Fruit fly (Drosophila melanogaster): ENCODE measurements around the gene Hex-A.
A peak's percentile ranks its signal among the peaks of the same experiment; 100 is the strongest.

Hex-A gene

DNA sequence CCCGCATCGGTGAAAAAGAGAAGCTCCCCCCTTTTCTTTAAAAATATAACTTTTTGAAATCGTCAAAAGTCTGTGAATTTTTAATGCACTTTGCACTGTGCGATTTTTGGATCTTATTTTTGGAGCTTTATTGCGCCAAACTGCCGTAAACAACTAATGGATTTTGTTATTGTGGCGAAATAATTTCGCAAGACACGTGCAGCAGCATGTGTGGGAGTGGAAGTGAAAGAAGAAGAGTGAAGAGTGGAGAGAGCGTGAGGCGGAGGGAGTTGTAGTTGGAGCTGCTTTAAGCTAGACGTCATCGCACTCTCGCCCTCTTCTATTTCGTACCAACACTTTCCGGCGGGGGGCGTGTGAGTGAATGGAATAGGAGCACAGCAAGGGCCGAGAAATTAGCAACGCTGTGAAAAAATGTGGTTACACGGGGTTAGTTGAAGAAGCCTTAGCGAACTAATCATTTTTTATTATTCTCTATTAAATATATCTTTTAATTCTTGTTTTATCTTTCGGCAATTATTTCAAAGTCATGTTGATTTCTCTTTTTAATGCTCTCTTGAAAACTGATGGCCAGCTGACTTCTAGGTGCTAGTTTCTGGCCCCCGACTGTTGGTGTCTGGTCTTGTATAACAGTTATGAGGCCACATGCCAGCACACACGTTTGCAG lies 1.9 kb upstream of the Hex-A start (continued):
- TF ChIP-seq Xrp1 (GFP tag; IDR thresholded peaks at IDR 0.05) (peak; percentile 95), otp (GFP tag; IDR thresholded peaks at IDR 0.05) (peak; percentile 87), CG11696 (GFP tag; IDR thresholded peaks at IDR 0.05) (peak; percentile 98), CG10979 (tag; optimal IDR thresholded peaks at IDR 0.05) (peak; percentile 93), bcd (GFP tag; optimal IDR thresholded peaks at IDR 0.05) (peak; percentile 95), Gsc (GFP tag; IDR thresholded peaks at IDR 0.05) (peak; percentile 65), CG10274 (GFP tag; optimal IDR thresholded peaks at IDR 0.05) (peak; percentile 87), eyg (GFP tag; optimal IDR thresholded peaks at IDR 0.05) (no peak), bigmax (GFP tag; optimal IDR thresholded peaks at IDR 0.05) (peak; percentile 12), ken (GFP tag; IDR thresholded peaks at IDR 0.05) (peak; percentile 81), CG9609 (GFP tag; optimal IDR thresholded peaks at IDR 0.05) (peak; percentile 62), Doc2 (GFP tag; IDR thresholded peaks at IDR 0.05) (peak; percentile 59; the same call in 1 of the 2 replicates), pum (GFP tag; optimal IDR thresholded peaks at IDR 0.05) (peak; percentile 46), Fer2 (tag; optimal IDR thresholded peaks at IDR 0.05) (peak; percentile 85), esg (GFP tag; conservative IDR thresholded peaks at IDR 0.05) (peak; percentile 91), B-H2 (GFP tag; optimal IDR thresholded peaks at IDR 0.05) (peak; percentile 90), CG12219 (GFP tag; optimal IDR thresholded peaks at IDR 0.05) (peak; percentile 94), pnt (GFP tag; optimal IDR thresholded peaks at IDR 0.05) (peak; percentile 61), aop (GFP tag; IDR thresholded peaks at IDR 0.05) (peak; percentile 51; the same call in 1 of the 2 replicates), pros (GFP tag; optimal IDR thresholded peaks at IDR 0.05) (no peak), Dbx (GFP tag; IDR thresholded peaks at IDR 0.05) (peak; percentile 92), NfI (GFP tag; optimal IDR thresholded peaks at IDR 0.05) (peak; percentile 93), CG9876 (GFP tag; optimal IDR thresholded peaks at IDR 0.05) (no peak), wek (GFP tag; optimal IDR thresholded peaks at IDR 0.05) (peak; percentile 72), CG7963 (GFP tag; IDR thresholded peaks at IDR 0.05; ENCODE audit: partially characterized antibody) (no peak), ato (GFP tag; IDR thresholded peaks at IDR 0.05; ENCODE audit: partially characterized antibody) (no peak), ac (GFP tag; optimal IDR thresholded peaks at IDR 0.05) (peak; percentile 58), CG1602 (GFP tag; optimal IDR thresholded peaks at IDR 0.05) (peak; percentile 86), CG8290 (GFP tag; optimal IDR thresholded peaks at IDR 0.05) (peak; percentile 70), CG8290 (tag; optimal IDR thresholded peaks at IDR 0.05) (peak; percentile 70 to 74), ham (GFP tag; IDR thresholded peaks at IDR 0.05) (peak; percentile 72), HmgD (GFP tag; optimal IDR thresholded peaks at IDR 0.05) (no peak), tio (GFP tag; optimal IDR thresholded peaks at IDR 0.05) (peak; percentile 85), fd102C (GFP tag; optimal IDR thresholded peaks at IDR 0.05) (no peak), Scr (GFP tag; IDR thresholded peaks at IDR 0.05; ENCODE audit: partially characterized antibody) (no peak), Mad (GFP tag; optimal IDR thresholded peaks at IDR 0.05) (peak; percentile 73), klu (GFP tag; IDR thresholded peaks at IDR 0.05) (peak; percentile 87), CG3847 (GFP tag; IDR thresholded peaks at IDR 0.05) (peak; percentile 93), nerfin-2 (GFP tag; IDR thresholded peaks at IDR 0.05; ENCODE audit: partially characterized antibody) (no peak), MTF-1 (GFP tag; optimal IDR thresholded peaks at IDR 0.05; ENCODE audit: borderline replicate concordance) (peak; percentile 76), CG9437 (GFP tag; optimal IDR thresholded peaks at IDR 0.05) (peak; percentile 89), CG15011 (GFP tag; optimal IDR thresholded peaks at IDR 0.05) (peak; percentile 93), pita (GFP tag; optimal IDR thresholded peaks at IDR 0.05) (no peak), H15 (GFP tag; IDR thresholded peaks at IDR 0.05) (peak; percentile 88), Mes4 (GFP tag; optimal IDR thresholded peaks at IDR 0.05) (peak; percentile 54), CG7271 (tag; optimal IDR thresholded peaks at IDR 0.05) (peak; percentile 61), Deaf1 (tag; optimal IDR thresholded peaks at IDR 0.05) (peak; percentile 74), Oli (tag; optimal IDR thresholded peaks at IDR 0.05) (peak; percentile 96), scrt (GFP tag; optimal IDR thresholded peaks at IDR 0.05) (peak; percentile 91), gcm (GFP tag; optimal IDR thresholded peaks at IDR 0.05) (peak; percentile 93)

All from whole organism, embryonic.